Worm (Caenorhabditis elegans): Measurements from ENCODE around the gene clec-232.

clec-232 gene

DNA sequence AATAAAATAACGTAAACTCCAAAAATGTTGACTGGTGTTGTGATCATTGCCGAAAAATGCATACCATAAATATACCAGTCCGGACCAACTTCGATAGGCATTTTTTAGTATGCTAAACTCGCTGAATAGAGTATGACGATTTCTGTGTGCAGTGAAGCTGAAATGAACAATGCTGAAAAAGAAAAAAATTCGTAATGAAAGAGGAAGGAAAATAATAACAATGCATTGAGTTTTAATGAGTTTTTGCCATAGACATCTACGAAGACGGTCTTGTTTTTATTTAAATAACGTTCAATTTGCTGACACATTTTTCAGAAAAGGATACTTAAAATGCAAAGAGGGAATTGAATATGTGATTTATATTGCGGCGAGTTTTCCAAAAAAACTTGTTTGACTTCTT lies 8.4 kb upstream of the clec-232 start, which contains the start of gene sri-1:
Gene sri-1, minus strand, starts transcription at position 101 of the 400 bp plus-strand sequence.
- TF ChIP-seq ztf-25 (GFP tag; IDR thresholded peaks at IDR 0.05): no peak
- TF ChIP-seq dpff-1 (tag; optimal IDR thresholded peaks at IDR 0.05): no peak

DNA sequence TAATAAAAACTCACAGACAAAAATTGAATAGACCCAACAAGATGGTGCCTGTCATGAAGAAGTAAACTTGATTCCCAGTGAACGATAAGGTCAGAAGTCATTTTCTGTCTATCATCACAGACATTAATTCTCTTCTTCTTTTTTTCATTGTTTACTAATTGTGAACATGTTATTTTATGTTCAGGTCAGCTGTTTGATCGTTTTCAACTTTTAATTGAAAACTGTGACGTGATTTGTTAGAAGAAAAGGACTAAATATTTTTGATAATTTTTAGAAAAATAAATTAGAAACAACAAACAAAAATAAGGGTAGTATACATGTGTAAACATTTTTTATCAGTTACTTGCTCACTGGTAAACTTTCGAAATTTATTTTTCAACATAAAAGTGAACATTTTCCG lies 6.3 kb upstream of the clec-232 start, which contains the start of gene F36G9.7:
Gene F36G9.7, minus strand, starts transcription at position 101 of the 400 bp plus-strand sequence.
- TF ChIP-seq xnd-1 (tag; optimal IDR thresholded peaks at IDR 0.05): no peak
- no peak for TF ChIP-seq efl-1 (GFP tag; optimal IDR thresholded peaks at IDR 0.05)
- TF ChIP-seq ceh-91 (GFP tag; IDR thresholded peaks at IDR 0.05): no peak
- no peak for TF ChIP-seq ceh-58 (GFP tag; IDR thresholded peaks at IDR 0.05)
- no peak for TF ChIP-seq lag-1 (GFP tag; IDR thresholded peaks at IDR 0.05)
- TF ChIP-seq F37B4.10 (GFP tag; IDR thresholded peaks at IDR 0.05): no peak
- TF ChIP-seq akir-1 (GFP tag; optimal IDR thresholded peaks at IDR 0.05): no peak
- TF ChIP-seq repo-1 (tag; optimal IDR thresholded peaks at IDR 0.05): no peak
- TF ChIP-seq C06A6.2 (GFP tag; conservative IDR thresholded peaks at IDR 0.05): no peak
- TF ChIP-seq nhr-120 (GFP tag; IDR thresholded peaks at IDR 0.05): no peak
- no peak for TF ChIP-seq dox-1 (GFP tag; IDR thresholded peaks at IDR 0.05)
- no peak for TF ChIP-seq ceh-100 (GFP tag; IDR thresholded peaks at IDR 0.05)
- TF ChIP-seq madf-10 (tag; optimal IDR thresholded peaks at IDR 0.05): no peak
- TF ChIP-seq lin-35 (GFP tag; optimal IDR thresholded peaks at IDR 0.05): no peak

DNA sequence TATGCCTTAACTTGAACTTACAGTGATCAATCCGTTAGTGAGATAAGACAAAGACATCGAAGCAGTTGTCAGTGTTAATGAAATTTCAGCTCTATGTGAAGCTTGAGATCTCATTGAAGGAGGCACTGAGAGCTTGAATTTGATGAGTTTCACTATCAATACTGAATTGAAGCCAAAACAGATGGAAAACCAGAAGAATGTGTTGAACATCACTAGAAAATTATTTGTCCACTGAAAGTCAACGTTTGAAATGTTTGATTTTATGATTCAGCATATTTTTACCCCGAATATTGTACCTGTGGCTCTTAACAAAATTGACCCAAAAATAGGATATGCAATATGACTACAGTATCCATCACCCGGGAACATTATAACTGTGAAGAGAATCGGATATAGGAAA lies 5.1 kb upstream of the clec-232 start:
- TF ChIP-seq hlh-12 (tag; optimal IDR thresholded peaks at IDR 0.05) (no peak), unc-130 (GFP tag; optimal IDR thresholded peaks at IDR 0.05) (no peak), F22D6.2 (tag; optimal IDR thresholded peaks at IDR 0.05) (no peak), ztf-28 (GFP tag; IDR thresholded peaks at IDR 0.05) (no peak), aptf-2 (GFP tag; conservative IDR thresholded peaks at IDR 0.05) (no peak), F10E7.11 (tag; optimal IDR thresholded peaks at IDR 0.05) (no peak), F57A8.1 (GFP tag; optimal IDR thresholded peaks at IDR 0.05) (no peak)

DNA sequence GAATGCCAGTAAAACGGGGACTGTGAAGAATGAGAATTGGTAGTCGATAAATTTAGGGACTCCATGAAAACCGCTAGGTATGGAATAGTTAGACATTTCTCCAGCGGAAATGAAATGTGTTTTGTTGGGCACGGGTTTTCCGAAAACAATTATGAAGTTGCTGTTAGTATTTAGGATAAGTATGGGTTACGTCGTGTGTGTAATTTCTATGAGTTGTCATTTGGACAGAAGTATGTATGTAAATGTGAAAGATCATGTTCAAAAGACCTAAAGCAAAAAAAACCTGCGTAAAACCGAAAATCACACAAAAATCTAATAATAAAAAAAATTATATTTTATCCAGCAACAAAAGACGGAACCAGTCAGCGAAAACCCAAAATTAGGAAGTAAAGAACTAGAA lies 3.5 kb upstream of the clec-232 start, which contains the start of gene sru-23:
Gene sru-23, minus strand, starts transcription at position 101 of the 400 bp plus-strand sequence.
- TF ChIP-seq D2030.7 (GFP tag; IDR thresholded peaks at IDR 0.05) (no peak), snpc-1.3 (tag; optimal IDR thresholded peaks at IDR 0.05; ENCODE audit: insufficient read depth) (no peak), B0035.1 (tag; optimal IDR thresholded peaks at IDR 0.05) (no peak), ztf-25 (GFP tag; IDR thresholded peaks at IDR 0.05) (no peak), attf-6 (GFP tag; IDR thresholded peaks at IDR 0.05) (no peak), ets-4 (GFP tag; optimal IDR thresholded peaks at IDR 0.05) (no peak), F57C9.4 (tag; optimal IDR thresholded peaks at IDR 0.05) (no peak), F55B11.4 (tag; optimal IDR thresholded peaks at IDR 0.05; ENCODE audit: borderline replicate concordance, insufficient read depth) (no peak), nhr-27 (tag; optimal IDR thresholded peaks at IDR 0.05) (no peak), ceh-27 (GFP tag; optimal IDR thresholded peaks at IDR 0.05) (no peak)

DNA sequence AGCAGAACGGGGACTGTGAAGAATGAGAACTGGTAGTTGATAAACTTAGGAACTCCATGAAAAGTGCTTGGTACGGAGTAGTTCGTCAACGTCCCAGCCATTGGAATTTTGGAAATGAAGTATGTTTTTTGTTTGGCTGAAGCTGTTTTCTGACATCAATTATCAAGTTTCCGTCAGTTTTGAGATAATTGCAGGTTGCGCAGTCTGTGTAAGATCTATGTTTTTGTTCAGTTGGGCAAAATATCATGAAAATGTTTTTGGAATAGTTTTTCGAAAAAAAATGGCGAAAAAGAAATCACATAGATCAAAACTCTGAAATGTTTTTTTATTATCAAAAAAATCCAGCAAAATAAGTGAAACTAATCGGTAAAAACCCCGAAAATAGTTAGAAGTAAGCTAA lies 1.1 kb upstream of the clec-232 start, which contains the start of gene sru-22:
Gene sru-22, minus strand, starts transcription at position 101 of the 400 bp plus-strand sequence.
- no peak for TF ChIP-seq cebp-2 (GFP tag; IDR thresholded peaks at IDR 0.05)
- no peak for TF ChIP-seq Y79H2A.3 (GFP tag; conservative IDR thresholded peaks at IDR 0.05)
- TF ChIP-seq F57A8.1 (GFP tag; optimal IDR thresholded peaks at IDR 0.05): no peak
- no peak for TF ChIP-seq hsf-1 (GFP tag; IDR thresholded peaks at IDR 0.05)
- no peak for TF ChIP-seq mel-28 (tag; optimal IDR thresholded peaks at IDR 0.05; ENCODE audit: borderline replicate concordance)
- TF ChIP-seq rcor-1 (GFP tag; IDR thresholded peaks at IDR 0.05): no peak
- TF ChIP-seq dpff-1 (tag; optimal IDR thresholded peaks at IDR 0.05): no peak
- TF ChIP-seq somi-1 (GFP tag; optimal IDR thresholded peaks at IDR 0.05): no peak
- no peak for TF ChIP-seq dpl-1 (GFP tag; optimal IDR thresholded peaks at IDR 0.05)
- TF ChIP-seq fkh-3 (tag; optimal IDR thresholded peaks at IDR 0.05): no peak
- TF ChIP-seq nhr-80 (tag; optimal IDR thresholded peaks at IDR 0.05): no peak
- TF ChIP-seq let-526 (GFP tag; IDR thresholded peaks at IDR 0.05): no peak
- no peak for TF ChIP-seq pha-4 (tag; optimal IDR thresholded peaks at IDR 0.05)
- no peak for TF ChIP-seq hmg-20 (GFP tag; IDR thresholded peaks at IDR 0.05)
- no peak for TF ChIP-seq snpc-3.4 (tag; optimal IDR thresholded peaks at IDR 0.05)
- no peak for TF ChIP-seq lin-35 (GFP tag; optimal IDR thresholded peaks at IDR 0.05)

Measured in whole organism, young adult.